Worm (Caenorhabditis elegans): Measurements from ENCODE around the gene F13A7.7.
"Not testable (repeated sequence)": the region's sequence is repeated elsewhere in the genome, so short reads cannot be mapped to it uniquely, and the experiment has no call there.

F13A7.7 gene

ce11 chrV:16383729-16384128, at the start of gene F13A7.7:
Gene F13A7.7, minus strand, starts transcription at chrV:16383829.
- not testable (repeated sequence) for TF ChIP-seq tbx-37 (GFP tag; conservative IDR thresholded peaks at IDR 0.05); hnd-1 (tag; optimal IDR thresholded peaks at IDR 0.05); sea-1 (GFP tag; conservative IDR thresholded peaks at IDR 0.05)

ce11 chrV:16429940-16430339, 46.3 kb upstream of the F13A7.7 start, which contains the start of gene str-73:
Gene str-73, plus strand, starts transcription at chrV:16430240.
- TF ChIP-seq scrt-1 (GFP tag; IDR thresholded peaks at IDR 0.05) (no peak), tra-4 (tag; optimal IDR thresholded peaks at IDR 0.05) (no peak), hmg-4 (GFP tag; optimal IDR thresholded peaks at IDR 0.05) (no peak), ceh-36 (tag; optimal IDR thresholded peaks at IDR 0.05) (no peak), ets-7 (tag; optimal IDR thresholded peaks at IDR 0.05) (no peak), B0310.2 (tag; optimal IDR thresholded peaks at IDR 0.05) (no peak), tbx-11 (GFP tag; IDR thresholded peaks at IDR 0.05) (no peak), flt-1 (GFP tag; IDR thresholded peaks at IDR 0.05) (no peak), hnd-1 (tag; optimal IDR thresholded peaks at IDR 0.05) (no peak), sea-1 (GFP tag; conservative IDR thresholded peaks at IDR 0.05) (no peak), F13C5.2 (tag; optimal IDR thresholded peaks at IDR 0.05) (no peak), ama-1 (optimal IDR thresholded peaks at IDR 0.05) (no peak), aly-1 (tag; optimal IDR thresholded peaks at IDR 0.05) (no peak), hmbx-1 (tag; optimal IDR thresholded peaks at IDR 0.05) (no peak), ceh-13 (GFP tag; optimal IDR thresholded peaks at IDR 0.05) (no peak), tbx-37 (GFP tag; conservative IDR thresholded peaks at IDR 0.05) (no peak), pes-1 (GFP tag; IDR thresholded peaks at IDR 0.05) (no peak)

ce11 chrV:16429503-16429902, 45.9 kb upstream of the F13A7.7 start, which contains the start of gene F26D2.10:
Gene F26D2.10, minus strand, starts transcription at chrV:16429603.
- TF ChIP-seq flt-1 (GFP tag; IDR thresholded peaks at IDR 0.05): no peak
- TF ChIP-seq F13C5.2 (tag; optimal IDR thresholded peaks at IDR 0.05): no peak
- TF ChIP-seq tbx-11 (GFP tag; IDR thresholded peaks at IDR 0.05): no peak
- no peak for TF ChIP-seq ama-1 (optimal IDR thresholded peaks at IDR 0.05)
- no peak for TF ChIP-seq sea-1 (GFP tag; conservative IDR thresholded peaks at IDR 0.05)
- TF ChIP-seq hmg-4 (GFP tag; optimal IDR thresholded peaks at IDR 0.05): no peak
- TF ChIP-seq B0310.2 (tag; optimal IDR thresholded peaks at IDR 0.05): no peak
- no peak for TF ChIP-seq tbx-37 (GFP tag; conservative IDR thresholded peaks at IDR 0.05)

- TF ChIP-seq B0310.2 (tag; optimal IDR thresholded peaks at IDR 0.05): no peak
- TF ChIP-seq hnd-1 (tag; optimal IDR thresholded peaks at IDR 0.05): no peak
- no peak for TF ChIP-seq hmg-4 (GFP tag; optimal IDR thresholded peaks at IDR 0.05)
- no peak for TF ChIP-seq F13C5.2 (tag; optimal IDR thresholded peaks at IDR 0.05)
- no peak for TF ChIP-seq ceh-36 (tag; optimal IDR thresholded peaks at IDR 0.05)
- TF ChIP-seq scrt-1 (GFP tag; IDR thresholded peaks at IDR 0.05): no peak
- TF ChIP-seq tbx-11 (GFP tag; IDR thresholded peaks at IDR 0.05): no peak
- TF ChIP-seq tbx-37 (GFP tag; conservative IDR thresholded peaks at IDR 0.05): no peak
- no peak for TF ChIP-seq aly-1 (tag; optimal IDR thresholded peaks at IDR 0.05)
Measured at ce11 chrV:16424428-16424827, 40.8 kb upstream of the F13A7.7 start, which contains the start of gene srw-29. Gene srw-29, minus strand, starts transcription at chrV:16424528.

ce11 chrV:16420696-16421095, 37.1 kb upstream of the F13A7.7 start, which contains the start of gene srw-48:
Gene srw-48, plus strand, starts transcription at chrV:16420996.
- no peak for TF ChIP-seq ets-7 (tag; optimal IDR thresholded peaks at IDR 0.05)
- TF ChIP-seq aly-1 (tag; optimal IDR thresholded peaks at IDR 0.05): no peak
- TF ChIP-seq flt-1 (GFP tag; IDR thresholded peaks at IDR 0.05): no peak
- TF ChIP-seq hmbx-1 (tag; optimal IDR thresholded peaks at IDR 0.05): no peak
- no peak for TF ChIP-seq ama-1 (optimal IDR thresholded peaks at IDR 0.05)
- no peak for TF ChIP-seq ceh-13 (GFP tag; optimal IDR thresholded peaks at IDR 0.05)
- TF ChIP-seq scrt-1 (GFP tag; IDR thresholded peaks at IDR 0.05): no peak
- no peak for TF ChIP-seq tbx-37 (GFP tag; conservative IDR thresholded peaks at IDR 0.05)
- no peak for TF ChIP-seq tbx-11 (GFP tag; IDR thresholded peaks at IDR 0.05)
- TF ChIP-seq hmg-4 (GFP tag; optimal IDR thresholded peaks at IDR 0.05): no peak
- no peak for TF ChIP-seq F13C5.2 (tag; optimal IDR thresholded peaks at IDR 0.05)
- TF ChIP-seq sea-1 (GFP tag; conservative IDR thresholded peaks at IDR 0.05): no peak
- TF ChIP-seq pes-1 (GFP tag; IDR thresholded peaks at IDR 0.05): no peak
- TF ChIP-seq ceh-36 (tag; optimal IDR thresholded peaks at IDR 0.05): no peak
- TF ChIP-seq hnd-1 (tag; optimal IDR thresholded peaks at IDR 0.05): no peak
- TF ChIP-seq tra-4 (tag; optimal IDR thresholded peaks at IDR 0.05): no peak
- no peak for TF ChIP-seq B0310.2 (tag; optimal IDR thresholded peaks at IDR 0.05)

ce11 chrV:16419769-16420168, 36.1 kb upstream of the F13A7.7 start, which contains the start of gene F26D2.16:
Gene F26D2.16, minus strand, starts transcription at chrV:16419869.
- TF ChIP-seq aly-1 (tag; optimal IDR thresholded peaks at IDR 0.05) (no peak), pes-1 (GFP tag; IDR thresholded peaks at IDR 0.05) (no peak), hnd-1 (tag; optimal IDR thresholded peaks at IDR 0.05) (no peak), tra-4 (tag; optimal IDR thresholded peaks at IDR 0.05) (no peak), hmbx-1 (tag; optimal IDR thresholded peaks at IDR 0.05) (no peak), F13C5.2 (tag; optimal IDR thresholded peaks at IDR 0.05) (no peak), tbx-37 (GFP tag; conservative IDR thresholded peaks at IDR 0.05) (no peak), scrt-1 (GFP tag; IDR thresholded peaks at IDR 0.05) (no peak), tbx-11 (GFP tag; IDR thresholded peaks at IDR 0.05) (no peak), B0310.2 (tag; optimal IDR thresholded peaks at IDR 0.05) (no peak), hmg-4 (GFP tag; optimal IDR thresholded peaks at IDR 0.05) (no peak), ets-7 (tag; optimal IDR thresholded peaks at IDR 0.05) (no peak), ceh-36 (tag; optimal IDR thresholded peaks at IDR 0.05) (no peak), flt-1 (GFP tag; IDR thresholded peaks at IDR 0.05) (no peak)

ce11 chrV:16417014-16417413, 33.4 kb upstream of the F13A7.7 start, which contains the start of gene str-55:
Gene str-55, minus strand, starts transcription at chrV:16417114.
- no peak for TF ChIP-seq tra-4 (tag; optimal IDR thresholded peaks at IDR 0.05)
- TF ChIP-seq ceh-13 (GFP tag; optimal IDR thresholded peaks at IDR 0.05): no peak
- no peak for TF ChIP-seq ama-1 (optimal IDR thresholded peaks at IDR 0.05)
- TF ChIP-seq flt-1 (GFP tag; IDR thresholded peaks at IDR 0.05): no peak
- TF ChIP-seq F13C5.2 (tag; optimal IDR thresholded peaks at IDR 0.05): no peak
- TF ChIP-seq hmg-4 (GFP tag; optimal IDR thresholded peaks at IDR 0.05): no peak
- no peak for TF ChIP-seq hmbx-1 (tag; optimal IDR thresholded peaks at IDR 0.05)
- no peak for TF ChIP-seq pes-1 (GFP tag; IDR thresholded peaks at IDR 0.05)
- no peak for TF ChIP-seq sea-1 (GFP tag; conservative IDR thresholded peaks at IDR 0.05)
- no peak for TF ChIP-seq B0310.2 (tag; optimal IDR thresholded peaks at IDR 0.05)
- TF ChIP-seq tbx-11 (GFP tag; IDR thresholded peaks at IDR 0.05): no peak
- no peak for TF ChIP-seq ceh-36 (tag; optimal IDR thresholded peaks at IDR 0.05)
- no peak for TF ChIP-seq hnd-1 (tag; optimal IDR thresholded peaks at IDR 0.05)
- TF ChIP-seq aly-1 (tag; optimal IDR thresholded peaks at IDR 0.05): no peak
- no peak for TF ChIP-seq scrt-1 (GFP tag; IDR thresholded peaks at IDR 0.05)
- TF ChIP-seq tbx-37 (GFP tag; conservative IDR thresholded peaks at IDR 0.05): no peak
- TF ChIP-seq ets-7 (tag; optimal IDR thresholded peaks at IDR 0.05): no peak
